Worm (Caenorhabditis elegans) whole organism, L2 larva: ENCODE measurements around the gene sulp-8.

ENCODE experiments used
- ama-1 ChIP-seq: fragments of 150-350 bp; optimal IDR thresholded peaks from 2 replicates; lab custom pipeline; 2018; ENCODE audit warnings: inconsistent platforms
- blmp-1 ChIP-seq: sonication (generic microtip); optimal IDR thresholded peaks from 2 replicates; lab custom pipeline; 2017; ENCODE audit warnings: missing genetic modification characterization, mild to moderate bottlenecking, missing compliant biosample characterization, antibody characterized with exemption, moderate library complexity; ENCODE audit not compliant: insufficient read depth
- elt-1 ChIP-seq: fragments of 150-350 bp; optimal IDR thresholded peaks from 2 replicates; lab custom pipeline; 2014; ENCODE audit warnings: missing biosample characterization, missing genetic modification characterization
- elt-3 ChIP-seq: sonication (generic microtip); optimal IDR thresholded peaks from 2 replicates; lab custom pipeline; 2017; ENCODE audit warnings: missing biosample characterization, missing genetic modification characterization
- lsy-2 ChIP-seq, 2 experiments: fragments of 150-350 bp in 1 of 2; sonication (generic microtip) in 1 of 2; optimal IDR thresholded peaks; 2 replicates each; lab custom pipeline; 2014 to 2017; ENCODE audit warnings: missing biosample characterization in 2 of 2, missing genetic modification characterization in 2 of 2
- nhr-237 ChIP-seq: fragments of 150-350 bp; optimal IDR thresholded peaks from 2 replicates; lab custom pipeline; 2014; ENCODE audit warnings: missing biosample characterization, missing genetic modification characterization
- nhr-77 ChIP-seq: fragments of 150-350 bp; optimal IDR thresholded peaks from 2 replicates; lab custom pipeline; 2014; ENCODE audit warnings: missing biosample characterization, missing genetic modification characterization
- sma-9 ChIP-seq, 2 experiments: fragments of 150-350 bp in 1 of 2; sonication (generic microtip) in 1 of 2; optimal IDR thresholded peaks; 2 replicates each; lab custom pipeline; 2014 to 2016; ENCODE audit warnings: missing genetic modification characterization in 2 of 2, mild to moderate bottlenecking in 1 of 2, missing biosample characterization in 1 of 2, missing compliant biosample characterization in 1 of 2, missing genetic modification reagents in 1 of 2, moderate library complexity in 1 of 2
- ztf-11 ChIP-seq: sonication (generic microtip); optimal IDR thresholded peaks from 2 replicates; lab custom pipeline; 2017; ENCODE audit warnings: missing biosample characterization, missing genetic modification characterization

DNA sequence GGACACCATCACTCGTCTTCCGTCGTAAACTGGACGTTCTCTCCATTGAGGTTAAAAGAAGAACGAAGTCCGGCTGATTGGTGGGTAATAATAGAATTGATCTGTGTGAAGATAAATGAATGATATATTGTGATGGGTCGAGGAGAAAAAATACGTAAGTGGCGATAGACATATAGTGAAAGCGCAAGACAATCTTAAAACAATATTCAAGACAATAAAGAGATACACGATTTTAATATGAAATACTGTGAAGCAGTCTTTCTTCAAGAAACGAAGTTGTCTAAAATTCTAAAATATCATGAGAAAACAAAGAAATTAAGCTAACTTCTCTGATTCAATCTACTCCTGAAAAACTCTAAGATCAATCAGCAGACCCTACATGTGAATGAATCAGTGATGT lies 40.1 kb upstream of the sulp-8 start, which contains the start of gene F40F9.10:
- TF ChIP-seq nhr-237 (tag; lab: Kevin White, UChicago) (no peak), elt-1 (tag; lab: Kevin White, UChicago) (no peak), elt-3 (tag; lab: Kevin White, UChicago) (no peak), blmp-1 (tag; lab: Kevin White, UChicago) (no peak), ztf-11 (tag; lab: Kevin White, UChicago) (no peak), ama-1 (lab: Kevin White, UChicago) (no peak), nhr-77 (tag; lab: Kevin White, UChicago) (no peak), lsy-2 (tag; optimal IDR thresholded peaks at IDR 0.05; lab: Kevin White, UChicago) (no peak), sma-9 (GFP tag; optimal IDR thresholded peaks at IDR 0.05; lab: Kevin White, UChicago) (no peak), sma-9 (tag; optimal IDR thresholded peaks at IDR 0.05; lab: Kevin White, UChicago) (no peak)
